Worm (Caenorhabditis elegans) whole organism, L3 larva: ENCODE measurements around the gene lntl-1.
A peak's percentile ranks its signal among the peaks of the same experiment; 100 is the strongest.

Experiments
- ama-1 ChIP-seq: fragments of 150-350 bp; optimal IDR thresholded peaks from 2 replicates; lab custom pipeline; 2018
- ceh-28 ChIP-seq: fragments of 150-350 bp; optimal IDR thresholded peaks from 2 replicates; lab custom pipeline; 2014; ENCODE audit warnings: missing biosample characterization, missing genetic modification reagents, missing genetic modification characterization
- egl-27 ChIP-seq: sonication (generic microtip); optimal IDR thresholded peaks from 4 replicates; lab custom pipeline; 2017; ENCODE audit warnings: missing biosample characterization, missing genetic modification reagents, missing genetic modification characterization
- elt-2 ChIP-seq: sonication (generic microtip); optimal IDR thresholded peaks from 2 replicates; lab custom pipeline; 2016; ENCODE audit warnings: missing genetic modification reagents, mild to moderate bottlenecking, missing genetic modification characterization, missing compliant biosample characterization
- elt-3 ChIP-seq, 3 experiments: fragments of 150-350 bp in 1 of 3; sonication (generic microtip) in 2 of 3; optimal IDR thresholded peaks; 2 replicates in 2 of 3; 4 replicates in 1 of 3; lab custom pipeline; 2014 to 2017; ENCODE audit warnings: missing biosample characterization in 3 of 3, missing genetic modification characterization in 3 of 3
- fkh-10 ChIP-seq: sonication (generic microtip); optimal IDR thresholded peaks from 2 replicates; lab custom pipeline; 2017; ENCODE audit warnings: missing biosample characterization, missing genetic modification reagents, missing genetic modification characterization
- nhr-12 ChIP-seq: fragments of 150-350 bp; optimal IDR thresholded peaks from 2 replicates; lab custom pipeline; 2014; ENCODE audit warnings: missing biosample characterization, missing genetic modification characterization
- nhr-237 ChIP-seq: fragments of 150-350 bp; optimal IDR thresholded peaks from 2 replicates; lab custom pipeline; 2014; ENCODE audit warnings: missing biosample characterization, missing genetic modification characterization
- pqm-1 ChIP-seq: fragments of 150-350 bp; optimal IDR thresholded peaks from 2 replicates; lab custom pipeline; 2017; ENCODE audit warnings: missing biosample characterization, missing genetic modification characterization, inconsistent platforms
- skn-1 ChIP-seq: fragments of 150-350 bp; optimal IDR thresholded peaks from 2 replicates; lab custom pipeline; 2014; ENCODE audit warnings: missing biosample characterization, missing genetic modification characterization
- unc-39 ChIP-seq: sonication (generic microtip); optimal IDR thresholded peaks from 4 replicates; lab custom pipeline; 2017; ENCODE audit warnings: missing biosample characterization, missing genetic modification characterization
- ztf-11 ChIP-seq: fragments of 150-350 bp; optimal IDR thresholded peaks from 2 replicates; lab custom pipeline; 2014; ENCODE audit warnings: missing biosample characterization, missing genetic modification characterization

DNA sequence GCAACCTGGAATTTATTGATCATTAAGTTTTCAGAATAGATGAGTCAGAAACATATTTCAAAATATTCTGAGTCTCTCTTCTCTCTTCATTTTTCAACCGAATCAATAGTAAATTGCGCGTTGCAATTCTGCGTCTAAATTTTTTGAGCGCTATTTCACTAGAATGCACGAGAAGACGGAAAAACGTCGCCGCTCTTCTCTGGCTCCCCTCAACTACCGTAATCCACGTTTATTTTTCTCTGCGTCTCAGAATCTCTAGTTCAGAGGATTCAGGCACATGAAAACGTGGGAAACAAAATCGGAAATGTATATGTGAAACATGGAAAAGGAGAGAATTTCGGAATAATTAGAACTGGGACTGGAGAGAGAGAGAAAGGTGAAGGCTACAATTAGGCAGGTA, 1.4 kb downstream of the lntl-1 start:
- peak; percentile 42 for TF ChIP-seq fkh-10 (GFP tag; lab: Kevin White, UChicago)
- TF ChIP-seq pqm-1 = no peak
- no peak for TF ChIP-seq ztf-11 (tag; lab: Kevin White, UChicago)
- TF ChIP-seq skn-1 (tag; lab: Kevin White, UChicago) = no peak
- no peak for TF ChIP-seq ama-1
- TF ChIP-seq ceh-28 = peak; percentile 32
- no peak for TF ChIP-seq nhr-237 (tag; lab: Kevin White, UChicago)
- no peak for TF ChIP-seq unc-39 (tag; lab: Kevin White, UChicago)
- no peak for TF ChIP-seq egl-27
- TF ChIP-seq elt-2 (tag; lab: Kevin White, UChicago) = no peak
- no peak for TF ChIP-seq nhr-12 (tag; lab: Kevin White, UChicago)
- no peak for TF ChIP-seq elt-3 (tag; optimal IDR thresholded peaks at IDR 0.05; lab: Kevin White, UChicago)
